Fruit fly (Drosophila melanogaster) whole organism, embryonic: ENCODE measurements around the gene Ssk.

Experiments
- Ada2b ChIP-seq: fragments of 200-800 bp; sonication (Bioruptor generic); IDR thresholded peaks from 2 replicates; pipeline ENCODE4 v1.3.6; 2022; ENCODE audit warnings: missing biosample characterization, missing genetic modification characterization
- Asciz ChIP-seq: fragments of 200-800 bp; sonication (Bioruptor generic); optimal IDR thresholded peaks from 2 replicates; lab custom pipeline; 2017; ENCODE audit warnings: missing biosample characterization, mild to moderate bottlenecking, missing genetic modification characterization, missing genetic modification reagents
- B-H1 ChIP-seq: fragments of 200-800 bp; sonication (Bioruptor generic); IDR thresholded peaks from 3 replicates; pipeline ENCODE4 v1.3.6; 2022; ENCODE audit warnings: missing biosample characterization, missing genetic modification characterization
- B-H2 ChIP-seq: fragments of 200-800 bp; sonication (Bioruptor generic); optimal IDR thresholded peaks from 2 replicates; lab custom pipeline; 2018; ENCODE audit warnings: missing biosample characterization, mild to moderate bottlenecking, missing genetic modification characterization
- CG10209 ChIP-seq: fragments of 200-800 bp; sonication (Bioruptor generic); optimal IDR thresholded peaks from 3 replicates; lab custom pipeline; 2017; ENCODE audit warnings: missing biosample characterization, mild to moderate bottlenecking, missing genetic modification characterization, missing genetic modification reagents
- CG10274 ChIP-seq: fragments of 200-800 bp; sonication (Bioruptor generic); optimal IDR thresholded peaks from 3 replicates; lab custom pipeline; 2017; ENCODE audit warnings: missing biosample characterization, mild to moderate bottlenecking, missing genetic modification characterization
- CG10431 ChIP-seq: fragments of 200-800 bp; sonication (Bioruptor generic); optimal IDR thresholded peaks from 3 replicates; lab custom pipeline; 2018; ENCODE audit warnings: missing biosample characterization, mild to moderate bottlenecking, missing genetic modification characterization
- CG11247 ChIP-seq: fragments of 200-800 bp; sonication (Bioruptor generic); IDR thresholded peaks from 2 replicates; pipeline ENCODE4 v1.3.6; 2022; ENCODE audit warnings: missing biosample characterization, missing genetic modification characterization
- CG12659 ChIP-seq: fragments of 200-800 bp; sonication (Bioruptor generic); optimal IDR thresholded peaks from 3 replicates; lab custom pipeline; 2017; ENCODE audit warnings: mild to moderate bottlenecking, missing biosample characterization, missing genetic modification reagents, missing genetic modification characterization
- CG12942 ChIP-seq: fragments of 200-800 bp; sonication (Bioruptor generic); optimal IDR thresholded peaks from 3 replicates; lab custom pipeline; 2016; ENCODE audit warnings: missing biosample characterization, missing genetic modification characterization
- CG13123 ChIP-seq: fragments of 200-800 bp; sonication (Bioruptor generic); optimal IDR thresholded peaks from 2 replicates; lab custom pipeline; 2016; ENCODE audit warnings: missing biosample characterization, missing genetic modification characterization
- CG13287 ChIP-seq: fragments of 200-800 bp; sonication (Bioruptor generic); IDR thresholded peaks from 2 replicates; pipeline ENCODE4 v1.3.6; 2022; ENCODE audit warnings: missing biosample characterization, missing genetic modification characterization; ENCODE audit not compliant: partially characterized antibody
- CG15601 ChIP-seq: fragments of 200-800 bp; sonication (Bioruptor generic); optimal IDR thresholded peaks from 3 replicates; lab custom pipeline; 2019; ENCODE audit warnings: missing biosample characterization, mild to moderate bottlenecking, missing genetic modification characterization, moderate library complexity
- CG16815 ChIP-seq: fragments of 200-800 bp; sonication (Bioruptor generic); optimal IDR thresholded peaks from 3 replicates; lab custom pipeline; 2017; ENCODE audit warnings: missing biosample characterization, mild to moderate bottlenecking, missing genetic modification characterization
- CG2678 ChIP-seq: fragments of 200-800 bp; sonication (Bioruptor generic); optimal IDR thresholded peaks from 3 replicates; lab custom pipeline; 2019; ENCODE audit warnings: missing biosample characterization, mild to moderate bottlenecking, missing genetic modification characterization, moderate library complexity
- CG31441 ChIP-seq: fragments of 200-800 bp; sonication (Bioruptor generic); IDR thresholded peaks from 2 replicates; pipeline ENCODE4 v1.3.6; 2022; ENCODE audit warnings: missing biosample characterization, missing genetic modification characterization
- CG34422 ChIP-seq: fragments of 200-800 bp; sonication (Bioruptor generic); IDR thresholded peaks from 3 replicates; pipeline ENCODE4 v1.3.6; 2022; ENCODE audit warnings: missing biosample characterization, missing genetic modification characterization
- CG7357 ChIP-seq: fragments of 200-800 bp; sonication (Bioruptor generic); IDR thresholded peaks from 3 replicates; pipeline ENCODE4 v1.3.6; 2022; ENCODE audit warnings: missing biosample characterization, missing genetic modification characterization
- CG8089 ChIP-seq: fragments of 200-800 bp; sonication (Bioruptor generic); optimal IDR thresholded peaks from 3 replicates; lab custom pipeline; 2016; ENCODE audit warnings: missing biosample characterization, missing genetic modification characterization
- CG8924 ChIP-seq: fragments of 200-800 bp; optimal IDR thresholded peaks from 3 replicates; lab custom pipeline; 2019; ENCODE audit warnings: missing biosample characterization, mild to moderate bottlenecking, missing genetic modification characterization, moderate library complexity
- CG9727 ChIP-seq: fragments of 200-800 bp; sonication (Bioruptor generic); optimal IDR thresholded peaks from 3 replicates; lab custom pipeline; 2017; ENCODE audit warnings: missing biosample characterization, mild to moderate bottlenecking, missing genetic modification characterization
- E2f1 ChIP-seq: fragments of 200-800 bp; sonication (Bioruptor generic); IDR thresholded peaks from 2 replicates; pipeline ENCODE4 v1.3.6; 2022; ENCODE audit warnings: missing biosample characterization, missing genetic modification characterization
- Fer3 ChIP-seq: fragments of 200-800 bp; sonication (Bioruptor generic); optimal IDR thresholded peaks from 2 replicates; lab custom pipeline; 2018; ENCODE audit warnings: missing biosample characterization, mild to moderate bottlenecking, missing genetic modification characterization, moderate library complexity
- H15 ChIP-seq: fragments of 200-800 bp; sonication (Bioruptor generic); IDR thresholded peaks from 3 replicates; pipeline ENCODE4 v1.3.6; 2022; ENCODE audit warnings: missing biosample characterization, missing genetic modification characterization
- Hr3 ChIP-seq: fragments of 200-800 bp; sonication (Bioruptor generic); optimal IDR thresholded peaks from 3 replicates; lab custom pipeline; 2016; ENCODE audit warnings: missing biosample characterization, missing genetic modification characterization
- Hr39 ChIP-seq: fragments of >200 bp; optimal IDR thresholded peaks from 2 replicates; lab custom pipeline; 2017
- Hsf ChIP-seq: fragments of 200-800 bp; sonication (Bioruptor generic); optimal IDR thresholded peaks from 3 replicates; lab custom pipeline; 2016; ENCODE audit warnings: missing biosample characterization, missing genetic modification characterization
- MBD-R2 ChIP-seq: fragments of 200-800 bp; sonication (Bioruptor generic); IDR thresholded peaks from 2 replicates; pipeline ENCODE4 v1.3.6; 2022; ENCODE audit warnings: missing biosample characterization, missing genetic modification characterization
- Oli ChIP-seq: fragments of 200-800 bp; sonication (Bioruptor generic); optimal IDR thresholded peaks from 2 replicates; lab custom pipeline; 2018; ENCODE audit warnings: missing biosample characterization, mild to moderate bottlenecking, missing genetic modification characterization, moderate library complexity
- Poxn ChIP-seq: fragments of 200-800 bp; sonication (Bioruptor generic); IDR thresholded peaks from 2 replicates; pipeline ENCODE4 v1.3.6; 2022; ENCODE audit warnings: missing biosample characterization, missing genetic modification characterization
- Tbp ChIP-seq: fragments of >200 bp; optimal IDR thresholded peaks from 2 replicates; lab custom pipeline; 2018; ENCODE audit warnings: missing biosample characterization, missing genetic modification characterization
- ap ChIP-seq: fragments of 200-800 bp; sonication (Bioruptor generic); IDR thresholded peaks from 2 replicates; pipeline ENCODE4 v1.3.6; 2022; ENCODE audit warnings: missing biosample characterization, missing genetic modification characterization
- ase ChIP-seq: fragments of 200-800 bp; sonication (Bioruptor generic); IDR thresholded peaks from 3 replicates; pipeline ENCODE4 v1.3.6; 2022; ENCODE audit warnings: missing biosample characterization, missing genetic modification characterization
- btn ChIP-seq: fragments of 200-800 bp; sonication (Bioruptor generic); optimal IDR thresholded peaks from 2 replicates; lab custom pipeline; 2016; ENCODE audit warnings: missing biosample characterization, missing genetic modification characterization
- chm ChIP-seq: fragments of 200-800 bp; sonication (Bioruptor generic); IDR thresholded peaks from 2 replicates; pipeline ENCODE4 v1.3.6; 2022; ENCODE audit warnings: missing biosample characterization, missing genetic modification characterization
- crp ChIP-seq, 2 experiments: fragments of 200-800 bp; sonication (Bioruptor generic); optimal IDR thresholded peaks; 2 replicates in 1 of 2; 3 replicates in 1 of 2; lab custom pipeline; 2017; ENCODE audit warnings: missing biosample characterization in 2 of 2, missing genetic modification characterization in 2 of 2, mild to moderate bottlenecking in 1 of 2, moderate library complexity in 1 of 2
- cwo ChIP-seq: fragments of 200-800 bp; sonication (Bioruptor generic); optimal IDR thresholded peaks from 3 replicates; lab custom pipeline; 2017; ENCODE audit warnings: missing biosample characterization, missing genetic modification characterization, mild to moderate bottlenecking, moderate library complexity, missing genetic modification reagents
- gce ChIP-seq: fragments of 200-800 bp; sonication (Bioruptor generic); IDR thresholded peaks from 3 replicates; pipeline ENCODE4 v1.3.6; 2022; ENCODE audit warnings: missing biosample characterization, missing genetic modification characterization
- gcm2 ChIP-seq: fragments of 200-800 bp; sonication (Bioruptor generic); optimal IDR thresholded peaks from 2 replicates; lab custom pipeline; 2016; ENCODE audit warnings: missing biosample characterization, missing genetic modification characterization
- gem ChIP-seq: fragments of 200-800 bp; sonication (Bioruptor generic); optimal IDR thresholded peaks from 2 replicates; lab custom pipeline; 2019; ENCODE audit warnings: missing biosample characterization, mild to moderate bottlenecking, missing genetic modification characterization, moderate library complexity
- grn ChIP-seq: fragments of 200-800 bp; sonication (Bioruptor generic); optimal IDR thresholded peaks from 3 replicates; lab custom pipeline; 2017; ENCODE audit warnings: missing biosample characterization, missing genetic modification characterization
- her ChIP-seq: fragments of 200-800 bp; sonication (Bioruptor generic); optimal IDR thresholded peaks from 2 replicates; lab custom pipeline; 2016; ENCODE audit warnings: missing biosample characterization, missing genetic modification characterization
- lov ChIP-seq, 2 experiments: fragments of 200-800 bp in 1 of 2; fragments of >200 bp in 1 of 2; sonication (Bioruptor generic) in 1 of 2; IDR thresholded peaks in 1 of 2; optimal IDR thresholded peaks in 1 of 2; 2 replicates in 1 of 2; 3 replicates in 1 of 2; pipeline versions ENCODE4 v1.3.6 to Lab custom; 2017 to 2022; ENCODE audit warnings: missing biosample characterization in 1 of 2, missing genetic modification characterization in 1 of 2
- pho ChIP-seq: fragments of 200-800 bp; sonication (Bioruptor generic); optimal IDR thresholded peaks from 2 replicates; lab custom pipeline; 2016; ENCODE audit warnings: missing biosample characterization, missing genetic modification characterization
- schlank ChIP-seq: fragments of 200-800 bp; sonication (Bioruptor generic); optimal IDR thresholded peaks from 2 replicates; lab custom pipeline; 2018; ENCODE audit warnings: missing biosample characterization, mild to moderate bottlenecking, missing genetic modification characterization
- sd ChIP-seq: fragments of 200-800 bp; sonication (Bioruptor generic); optimal IDR thresholded peaks from 3 replicates; lab custom pipeline; 2018; ENCODE audit warnings: missing biosample characterization, mild to moderate bottlenecking, missing genetic modification characterization, moderate library complexity
- shn ChIP-seq: fragments of 200-800 bp; sonication (Bioruptor generic); optimal IDR thresholded peaks from 3 replicates; lab custom pipeline; 2016; ENCODE audit warnings: missing biosample characterization, missing genetic modification characterization
- sob ChIP-seq: fragments of 200-800 bp; sonication (Bioruptor generic); IDR thresholded peaks from 2 replicates; pipeline ENCODE4 v1.3.6; 2022; ENCODE audit warnings: missing biosample characterization, missing genetic modification characterization
- tgo ChIP-seq: fragments of 200-800 bp; sonication (Bioruptor generic); IDR thresholded peaks from 3 replicates; pipeline ENCODE4 v1.3.6; 2022; ENCODE audit warnings: missing biosample characterization, missing genetic modification characterization
- tup ChIP-seq: fragments of 200-800 bp; sonication (Bioruptor generic); optimal IDR thresholded peaks from 2 replicates; lab custom pipeline; 2016; ENCODE audit warnings: missing biosample characterization, mild to moderate bottlenecking, missing genetic modification characterization, moderate library complexity
- vvl ChIP-seq: fragments of 200-800 bp; sonication (Bioruptor generic); IDR thresholded peaks from 2 replicates; pipeline ENCODE4 v1.3.6; 2022; ENCODE audit warnings: missing biosample characterization, missing genetic modification characterization

Ssk gene

dm6 chr3L:20195875-20196274 lies 7.6 kb downstream of the Ssk start (continued):
- peak; percentile 42 for TF ChIP-seq CG8089
- TF ChIP-seq gce (GFP tag; lab: Robert Waterston, UW), result 0 out of 3 replicates have a peak, but pooled peaks have one; percentile 49
- peak; percentile 26 for TF ChIP-seq CG12942 (GFP tag; lab: Kevin White, UChicago)
- TF ChIP-seq tgo (GFP tag; lab: Robert Waterston, UW), result peak; percentile 40; the same call in 1 of the 3 replicates
- TF ChIP-seq her (GFP tag; lab: Kevin White, UChicago), result peak; percentile 1
- TF ChIP-seq H15 (GFP tag; lab: Robert Waterston, UW), result peak; percentile 73; the same call in 2 of the 3 replicates
- peak; percentile 56 for TF ChIP-seq Hsf (GFP tag; lab: Kevin White, UChicago)
- peak; percentile 64; the same call in 2 of the 3 replicates for TF ChIP-seq CG34422
- no peak for TF ChIP-seq cwo (GFP tag; lab: Kevin White, UChicago)
- TF ChIP-seq CG9727 (GFP tag; lab: Kevin White, UChicago), result peak; percentile 31
- TF ChIP-seq CG10274 (GFP tag; lab: Kevin White, UChicago), result no peak
- peak; percentile 37 for TF ChIP-seq CG12659 (GFP tag; lab: Kevin White, UChicago)
- TF ChIP-seq shn (GFP tag; lab: Kevin White, UChicago), result peak; percentile 30
- peak; percentile 0 for TF ChIP-seq CG16815
- TF ChIP-seq Ada2b (GFP tag; lab: Robert Waterston, UW), result peak; percentile 73
- TF ChIP-seq Fer3 (tag; lab: Kevin White, UChicago), result peak; percentile 19
- peak; percentile 70 for TF ChIP-seq CG8924 (tag; lab: Kevin White, UChicago)
- no peak for TF ChIP-seq CG13123
- TF ChIP-seq E2f1 (GFP tag; lab: Robert Waterston, UW), result no peak
- peak; percentile 80 for TF ChIP-seq CG31441 (GFP tag; lab: Robert Waterston, UW)
- no peak for TF ChIP-seq schlank (tag; lab: Kevin White, UChicago)
- peak; percentile 50 for TF ChIP-seq CG15601 (tag; lab: Kevin White, UChicago)
- peak; percentile 67; the same call in 1 of the 2 replicates for TF ChIP-seq chm
- no peak for TF ChIP-seq tup (GFP tag; lab: Kevin White, UChicago)
- TF ChIP-seq CG10209, result peak; percentile 45
- TF ChIP-seq CG11247 (GFP tag; lab: Robert Waterston, UW), result peak; percentile 52; the same call in 1 of the 2 replicates
- TF ChIP-seq gem (tag; lab: Kevin White, UChicago), result peak; percentile 75
- TF ChIP-seq Asciz, result peak; percentile 53
- TF ChIP-seq Tbp (GFP tag; lab: Kevin White, UChicago), result no peak
- peak; percentile 43 for TF ChIP-seq btn
- TF ChIP-seq CG2678 (tag; lab: Kevin White, UChicago), result peak; percentile 67
- TF ChIP-seq MBD-R2 (GFP tag; lab: Robert Waterston, UW), result 0 out of 2 replicates have a peak, but pooled peaks have one; percentile 14
- TF ChIP-seq CG7357, result peak; percentile 56; the same call in 2 of the 3 replicates
- TF ChIP-seq pho (GFP tag; lab: Kevin White, UChicago), result no peak
- no peak for TF ChIP-seq Poxn
- TF ChIP-seq sd (tag; lab: Kevin White, UChicago), result peak; percentile 11
- TF ChIP-seq lov (optimal IDR thresholded peaks at IDR 0.05; lab: Kevin White, UChicago), result no peak
- TF ChIP-seq lov (GFP tag; IDR thresholded peaks at IDR 0.05; lab: Robert Waterston, UW), result no peak
- TF ChIP-seq Oli, result peak; percentile 78
- TF ChIP-seq CG10431, result no peak
- TF ChIP-seq ase (GFP tag; lab: Robert Waterston, UW), result peak; percentile 76
- TF ChIP-seq vvl, result peak; percentile 80
- TF ChIP-seq grn (GFP tag; lab: Kevin White, UChicago), result no peak
- no peak for TF ChIP-seq Hr39 (lab: Kevin White, UChicago)
- TF ChIP-seq CG13287 (GFP tag; lab: Robert Waterston, UW), result no peak
- TF ChIP-seq B-H1 (GFP tag; lab: Robert Waterston, UW), result peak; percentile 50; the same call in 2 of the 3 replicates
- no peak for TF ChIP-seq crp (GFP tag; optimal IDR thresholded peaks at IDR 0.05; lab: Kevin White, UChicago)
- TF ChIP-seq ap (GFP tag; lab: Robert Waterston, UW), result peak; percentile 52
- peak; percentile 57; the same call in 1 of the 2 replicates for TF ChIP-seq sob
- no peak for TF ChIP-seq B-H2 (GFP tag; lab: Kevin White, UChicago)
- TF ChIP-seq gcm2 (GFP tag; lab: Kevin White, UChicago), result no peak
- TF ChIP-seq Hr3 (GFP tag; lab: Kevin White, UChicago), result peak; percentile 31
